Fruit fly (Drosophila melanogaster) whole organism: ENCODE data around the gene Amacr.

ENCODE experiments used
- CG8478 ChIP-seq: fragments of >200 bp; optimal IDR thresholded peaks from 2 replicates; lab custom pipeline; 2018; ENCODE audit warnings: inconsistent platforms
- pan ChIP-seq: fragments of >200 bp; optimal IDR thresholded peaks from 2 replicates; lab custom pipeline; 2017
- psq ChIP-seq: fragments of >200 bp; optimal IDR thresholded peaks from 2 replicates; lab custom pipeline; 2017

dm6 chr2L:20796758-20797514 lies 44.8 kb upstream of the Amacr start, which contains the start of gene vari:
- TF ChIP-seq CG8478: no peak
- no peak for TF ChIP-seq psq (lab: Kevin White, UChicago)
- no peak for TF ChIP-seq pan (lab: Kevin White, UChicago)
